Worm (Caenorhabditis elegans) whole organism, L4/young adult: Measurements from ENCODE around the gene ntc-1.

Source experiments
- W03F9.2 ChIP-seq: fragments of 150-350 bp; optimal IDR thresholded peaks from 2 replicates; lab custom pipeline; 2014; ENCODE audit warnings: missing biosample characterization, missing genetic modification characterization
- dao-5 ChIP-seq: sonication (generic microtip); optimal IDR thresholded peaks from 2 replicates; lab custom pipeline; 2016; ENCODE audit warnings: missing genotype, missing genetic modification characterization, moderate library complexity, missing compliant biosample characterization
- him-1 ChIP-seq: sonication (generic microtip); optimal IDR thresholded peaks from 2 replicates; lab custom pipeline; 2016; ENCODE audit warnings: missing genotype, missing genetic modification reagents, missing genetic modification characterization, missing compliant biosample characterization

DNA sequence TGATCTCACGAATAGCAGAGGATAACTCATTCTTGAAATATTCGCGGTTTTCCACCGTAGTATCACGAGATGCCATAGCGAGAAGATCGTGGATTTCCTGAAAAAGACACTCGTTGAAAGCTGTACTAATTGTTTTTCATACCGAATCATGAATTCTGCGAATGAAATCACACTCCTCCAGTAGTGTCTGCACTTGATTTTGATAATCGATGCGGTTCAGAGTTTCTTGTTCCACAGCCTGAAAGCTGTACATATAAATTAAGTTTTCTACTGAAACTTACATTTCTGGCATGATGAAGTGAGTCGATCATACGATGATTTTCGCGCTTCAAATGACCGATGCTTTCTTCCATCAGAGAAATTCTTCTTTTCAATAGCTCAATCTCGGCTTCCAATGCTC lies 48.6 kb downstream of the ntc-1 start:
- TF ChIP-seq him-1 (tag; lab: Kevin White, UChicago) (no peak), dao-5 (tag; lab: Kevin White, UChicago) (no peak), W03F9.2 (tag; lab: Kevin White, UChicago) (no peak)
